Fruit fly (Drosophila melanogaster): ENCODE data around the gene CG12746.
A peak's percentile ranks its signal among the peaks of the same experiment; 100 is the strongest.

CG12746 gene

dm6 chr3R:5550452-5550851 lies 14.2 kb upstream of the CG12746 start (continued):
- TF ChIP-seq B-H2 (GFP tag; optimal IDR thresholded peaks at IDR 0.05) (no peak), inv (GFP tag; IDR thresholded peaks at IDR 0.05; ENCODE audit: partially characterized antibody) (peak; percentile 41; the same call in 1 of the 2 replicates), CG14965 (GFP tag; optimal IDR thresholded peaks at IDR 0.05; ENCODE audit: borderline replicate concordance) (no peak), CG13424 (tag; optimal IDR thresholded peaks at IDR 0.05) (no peak), CG3281 (GFP tag; optimal IDR thresholded peaks at IDR 0.05) (no peak), row (GFP tag; IDR thresholded peaks at IDR 0.05) (0 out of 3 replicates have a peak, but pooled peaks have one; percentile 12), Neu2 (GFP tag; optimal IDR thresholded peaks at IDR 0.05; ENCODE audit: borderline replicate concordance) (no peak), sima (GFP tag; optimal IDR thresholded peaks at IDR 0.05) (no peak), phol (tag; optimal IDR thresholded peaks at IDR 0.05) (peak; percentile 28), ranshi (GFP tag; IDR thresholded peaks at IDR 0.05) (no peak), CG9727 (GFP tag; optimal IDR thresholded peaks at IDR 0.05) (no peak), CG6813 (GFP tag; optimal IDR thresholded peaks at IDR 0.05) (no peak), Hr3 (GFP tag; optimal IDR thresholded peaks at IDR 0.05) (no peak), Med (GFP tag) (no peak), CG8924 (tag; optimal IDR thresholded peaks at IDR 0.05) (no peak), CG11560 (tag; IDR thresholded peaks at IDR 0.05) (0 out of 3 replicates have a peak, but pooled peaks have one; percentile 42), gfzf (GFP tag; optimal IDR thresholded peaks at IDR 0.05) (peak; percentile 26), al (GFP tag; IDR thresholded peaks at IDR 0.05) (no peak), nmo (GFP tag; optimal IDR thresholded peaks at IDR 0.05) (no peak), Optix (GFP tag; IDR thresholded peaks at IDR 0.05) (no peak), sens (GFP tag) (peak; percentile 62), toy (GFP tag; IDR thresholded peaks at IDR 0.05) (no peak), Gsc (GFP tag; IDR thresholded peaks at IDR 0.05) (no peak), CG31365 (tag; optimal IDR thresholded peaks at IDR 0.05) (no peak), CG7987 (GFP tag; optimal IDR thresholded peaks at IDR 0.05) (no peak), CG11723 (GFP tag; optimal IDR thresholded peaks at IDR 0.05) (no peak), CG17568 (GFP tag; optimal IDR thresholded peaks at IDR 0.05) (no peak), rib (GFP tag; IDR thresholded peaks at IDR 0.05) (no peak), Kr (GFP tag; optimal IDR thresholded peaks at IDR 0.05) (no peak), Adf1 (GFP tag; IDR thresholded peaks at IDR 0.05) (no peak), ttk (GFP tag; IDR thresholded peaks at IDR 0.05) (no peak), CG9797 (GFP tag; optimal IDR thresholded peaks at IDR 0.05) (peak; percentile 35), CG10565 (GFP tag; optimal IDR thresholded peaks at IDR 0.05) (no peak), CG12236 (GFP tag; optimal IDR thresholded peaks at IDR 0.05) (no peak), CG10431 (GFP tag; optimal IDR thresholded peaks at IDR 0.05) (no peak), CG1529 (GFP tag; optimal IDR thresholded peaks at IDR 0.05) (no peak), CG4854 (GFP tag; optimal IDR thresholded peaks at IDR 0.05) (no peak), Doc3 (GFP tag; IDR thresholded peaks at IDR 0.05; ENCODE audit: partially characterized antibody) (peak; percentile 48), CG1602 (GFP tag; optimal IDR thresholded peaks at IDR 0.05) (no peak), lola (GFP tag; optimal IDR thresholded peaks at IDR 0.05) (no peak), CG16863 (GFP tag; optimal IDR thresholded peaks at IDR 0.05) (no peak), CG13624 (GFP tag; optimal IDR thresholded peaks at IDR 0.05) (no peak), CG12219 (GFP tag; optimal IDR thresholded peaks at IDR 0.05) (no peak), aop (GFP tag; IDR thresholded peaks at IDR 0.05) (no peak), gsb (GFP tag; IDR thresholded peaks at IDR 0.05) (no peak), oc (tag; optimal IDR thresholded peaks at IDR 0.05) (no peak), CG6272 (GFP tag; IDR thresholded peaks at IDR 0.05) (no peak), pb (GFP tag; optimal IDR thresholded peaks at IDR 0.05) (no peak), trem (tag; optimal IDR thresholded peaks at IDR 0.05) (peak; percentile 35), kni (GFP tag; optimal IDR thresholded peaks at IDR 0.05) (no peak), nom (GFP tag; optimal IDR thresholded peaks at IDR 0.05) (no peak)

Measured in whole organism, embryonic.